Worm (Caenorhabditis elegans) whole organism, L4 larva: Measurements from ENCODE around the gene ZC204.14.
"Not testable (repeated sequence)": the region's sequence is repeated elsewhere in the genome, so short reads cannot be mapped to it uniquely, and the experiment has no call there.

Experiments
- D1046.2 ChIP-seq: fragments of 200-800 bp; sonication (Bioruptor generic); IDR thresholded peaks from 2 replicates; pipeline ENCODE4 v1.3.6; 2022; ENCODE audit warnings: missing genetic modification characterization, missing compliant biosample characterization
- F26F4.8 ChIP-seq: fragments of 200-800 bp; sonication (Bioruptor generic); conservative IDR thresholded peaks from 2 replicates; pipeline ENCODE4 v1.3.6; 2022; ENCODE audit warnings: missing genetic modification characterization, missing compliant biosample characterization
- F49E8.2 ChIP-seq: sonication (generic microtip); optimal IDR thresholded peaks from 2 replicates; lab custom pipeline; 2016; ENCODE audit warnings: missing compliant biosample characterization, mild to moderate bottlenecking, missing genetic modification characterization, borderline replicate concordance
- T20F7.1 ChIP-seq: fragments of 200-800 bp; sonication (Bioruptor generic); optimal IDR thresholded peaks from 2 replicates; lab custom pipeline; 2018; ENCODE audit warnings: mild to moderate bottlenecking, missing genetic modification characterization, missing compliant biosample characterization
- T26A8.4 ChIP-seq: fragments of 200-800 bp; sonication (Bioruptor generic); IDR thresholded peaks from 2 replicates; pipeline ENCODE4 v1.3.6; 2022; ENCODE audit warnings: missing genetic modification characterization, missing compliant biosample characterization
- Y48G9A.11 ChIP-seq: fragments of 200-800 bp; sonication (Bioruptor generic); IDR thresholded peaks from 2 replicates; pipeline ENCODE4 v1.3.6; 2022; ENCODE audit warnings: missing genetic modification reagents, missing genetic modification characterization, missing compliant biosample characterization
- Y5F2A.4 ChIP-seq: fragments of 200-800 bp; sonication (Bioruptor generic); optimal IDR thresholded peaks from 2 replicates; lab custom pipeline; 2018; ENCODE audit warnings: mild to moderate bottlenecking, missing genetic modification characterization, missing compliant biosample characterization
- aha-1 ChIP-seq: fragments of 150-350 bp; peaks from one replicate; lab custom pipeline; 2014; ENCODE audit warnings: missing biosample characterization, missing genetic modification characterization
- aly-2 ChIP-seq: sonication (generic microtip); optimal IDR thresholded peaks from 2 replicates; lab custom pipeline; 2018; ENCODE audit warnings: missing biosample characterization, missing genetic modification characterization
- ama-1 ChIP-seq: fragments of 150-350 bp; optimal IDR thresholded peaks from 2 replicates; lab custom pipeline; 2014; ENCODE audit warnings: inconsistent platforms, mixed read lengths
- ceh-62 ChIP-seq: sonication (generic microtip); optimal IDR thresholded peaks from 2 replicates; lab custom pipeline; 2017; ENCODE audit warnings: missing biosample characterization, missing genetic modification characterization
- dve-1 ChIP-seq: sonication (generic microtip); optimal IDR thresholded peaks from 2 replicates; lab custom pipeline; 2017; ENCODE audit warnings: antibody characterized with exemption, mild to moderate bottlenecking, missing genetic modification characterization, missing compliant biosample characterization; ENCODE audit not compliant: insufficient read depth
- egl-43 ChIP-seq: fragments of 200-800 bp; sonication (Bioruptor generic); IDR thresholded peaks from 2 replicates; pipeline ENCODE4 v1.3.6; 2022; ENCODE audit warnings: missing genetic modification reagents, missing genetic modification characterization, missing compliant biosample characterization
- fos-1 ChIP-seq: fragments of 150-350 bp; optimal IDR thresholded peaks from 2 replicates; lab custom pipeline; 2014; ENCODE audit warnings: missing biosample characterization, missing genetic modification characterization
- hif-1 ChIP-seq, 2 experiments: sonication (generic microtip); optimal IDR thresholded peaks; 2 replicates each; lab custom pipeline; 2016 to 2017; ENCODE audit warnings: missing compliant biosample characterization in 2 of 2, missing genetic modification characterization in 2 of 2, missing genetic modification reagents in 2 of 2, missing genotype in 2 of 2, mild to moderate bottlenecking in 1 of 2
- jun-1 ChIP-seq: fragments of 150-350 bp; optimal IDR thresholded peaks from 2 replicates; lab custom pipeline; 2014; ENCODE audit warnings: missing biosample characterization, missing genetic modification reagents, missing genetic modification characterization
- lin-29 ChIP-seq: fragments of 200-800 bp; sonication (Bioruptor generic); IDR thresholded peaks from 2 replicates; pipeline ENCODE4 v1.3.6; 2022; ENCODE audit warnings: missing genetic modification reagents, missing genetic modification characterization, missing compliant biosample characterization
- lin-38 ChIP-seq: fragments of 200-800 bp; sonication (Bioruptor generic); IDR thresholded peaks from 2 replicates; pipeline ENCODE4 v1.3.6; 2022; ENCODE audit warnings: missing genetic modification reagents, missing genetic modification characterization, missing compliant biosample characterization
- lir-3 ChIP-seq: sonication (generic microtip); optimal IDR thresholded peaks from 2 replicates; lab custom pipeline; 2016; ENCODE audit warnings: mild to moderate bottlenecking, missing genetic modification characterization, missing compliant biosample characterization
- mdl-1 ChIP-seq, 2 experiments: fragments of 150-350 bp in 1 of 2; sonication (generic microtip) in 1 of 2; optimal IDR thresholded peaks; 2 replicates each; lab custom pipeline; 2014 to 2017; ENCODE audit warnings: missing biosample characterization in 2 of 2, missing genetic modification characterization in 2 of 2
- mdt-29 ChIP-seq: fragments of 200-800 bp; sonication (Bioruptor generic); IDR thresholded peaks from 2 replicates; pipeline ENCODE4 v1.3.6; 2022; ENCODE audit warnings: missing genetic modification reagents, missing genetic modification characterization, missing compliant biosample characterization
- mxl-3 ChIP-seq: fragments of 200-800 bp; sonication (Bioruptor generic); optimal IDR thresholded peaks from 2 replicates; lab custom pipeline; 2018; ENCODE audit warnings: mild to moderate bottlenecking, missing genetic modification characterization, missing compliant biosample characterization
- nhr-10 ChIP-seq: fragments of 150-350 bp; optimal IDR thresholded peaks from 2 replicates; lab custom pipeline; 2014; ENCODE audit warnings: missing biosample characterization, missing genetic modification characterization
- nhr-102 ChIP-seq: sonication (generic microtip); optimal IDR thresholded peaks from 2 replicates; lab custom pipeline; 2016; ENCODE audit warnings: mild to moderate bottlenecking, missing genetic modification characterization, moderate library complexity, missing compliant biosample characterization
- nhr-111 ChIP-seq: fragments of 200-800 bp; sonication (Bioruptor generic); optimal IDR thresholded peaks from 2 replicates; lab custom pipeline; 2018; ENCODE audit warnings: mild to moderate bottlenecking, missing genetic modification characterization, missing compliant biosample characterization
- nhr-28 ChIP-seq: fragments of 150-350 bp; optimal IDR thresholded peaks from 2 replicates; lab custom pipeline; 2014; ENCODE audit warnings: missing biosample characterization, missing genetic modification characterization
- nhr-41 ChIP-seq: fragments of 200-800 bp; sonication (Bioruptor generic); IDR thresholded peaks from 2 replicates; pipeline ENCODE4 v1.3.6; 2022; ENCODE audit warnings: missing genetic modification reagents, missing genetic modification characterization, missing compliant biosample characterization
- nhr-42 ChIP-seq: fragments of 200-800 bp; sonication (Bioruptor generic); IDR thresholded peaks from 2 replicates; pipeline ENCODE4 v1.3.6; 2022; ENCODE audit warnings: missing genetic modification characterization, missing compliant biosample characterization
- nhr-76 ChIP-seq: fragments of 150-350 bp; optimal IDR thresholded peaks from 2 replicates; lab custom pipeline; 2014; ENCODE audit warnings: missing biosample characterization, missing genetic modification characterization
- pqm-1 ChIP-seq: sonication (generic microtip); optimal IDR thresholded peaks from 2 replicates; lab custom pipeline; 2017; ENCODE audit warnings: missing biosample characterization, missing genetic modification characterization
- snpc-1.2 ChIP-seq: fragments of 200-800 bp; sonication (Bioruptor generic); IDR thresholded peaks from 2 replicates; pipeline ENCODE4 v1.3.6; 2022; ENCODE audit warnings: missing genetic modification reagents, missing genetic modification characterization, missing compliant biosample characterization
- unc-130 ChIP-seq: sonication (generic microtip); optimal IDR thresholded peaks from 2 replicates; lab custom pipeline; 2016; ENCODE audit warnings: missing genetic modification reagents, missing genetic modification characterization, missing compliant biosample characterization
- unc-39 ChIP-seq: sonication (generic microtip); optimal IDR thresholded peaks from 2 replicates; lab custom pipeline; 2017; ENCODE audit warnings: missing biosample characterization, missing genetic modification characterization
- unc-62 ChIP-seq, 3 experiments: fragments of 150-350 bp in 1 of 3; sonication (generic microtip); optimal IDR thresholded peaks in 2 of 3; peaks in 1 of 3; 1 replicate in 1 of 3; 2 replicates in 2 of 3; lab custom pipeline; 2014 to 2017; ENCODE audit warnings: missing biosample characterization in 3 of 3, missing genetic modification characterization in 3 of 3, missing genetic modification reagents in 3 of 3, missing genotype in 1 of 3
- zip-2 ChIP-seq: fragments of 150-350 bp; optimal IDR thresholded peaks from 2 replicates; lab custom pipeline; 2014; ENCODE audit warnings: missing biosample characterization, missing genetic modification characterization

The ZC204.14 gene

DNA sequence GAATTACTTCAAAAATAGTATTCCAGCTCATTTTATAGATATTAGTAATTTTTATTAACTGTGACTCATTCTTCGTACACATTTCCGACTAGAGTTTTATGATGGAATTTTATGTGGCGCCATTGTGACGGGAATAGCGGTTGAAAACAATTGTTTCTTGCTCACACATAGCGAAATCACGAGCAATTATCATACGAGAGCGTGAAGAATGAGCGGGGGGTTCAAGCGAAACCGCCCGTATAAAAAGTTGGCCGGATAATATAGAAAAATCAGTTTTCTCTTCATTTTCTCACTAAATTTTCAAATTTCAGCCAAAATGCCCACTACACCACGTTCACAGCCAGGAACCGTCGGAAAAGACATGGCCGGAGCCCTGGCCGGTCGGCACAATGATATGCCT is 29.3 kb downstream of the ZC204.14 start, which contains the start of gene C08E3.1:
Gene C08E3.1, plus strand, starts transcription at position 301 of the 400 bp plus-strand sequence.
- not testable (repeated sequence) for TF ChIP-seq F26F4.8 (GFP tag; lab: Robert Waterston, UW); mdl-1 (tag; optimal IDR thresholded peaks at IDR 0.05; lab: Kevin White, UChicago); D1046.2 (GFP tag; lab: Robert Waterston, UW)
- TF ChIP-seq, all 104 proteins: peak for 0; not testable (repeated sequence) for 104

DNA sequence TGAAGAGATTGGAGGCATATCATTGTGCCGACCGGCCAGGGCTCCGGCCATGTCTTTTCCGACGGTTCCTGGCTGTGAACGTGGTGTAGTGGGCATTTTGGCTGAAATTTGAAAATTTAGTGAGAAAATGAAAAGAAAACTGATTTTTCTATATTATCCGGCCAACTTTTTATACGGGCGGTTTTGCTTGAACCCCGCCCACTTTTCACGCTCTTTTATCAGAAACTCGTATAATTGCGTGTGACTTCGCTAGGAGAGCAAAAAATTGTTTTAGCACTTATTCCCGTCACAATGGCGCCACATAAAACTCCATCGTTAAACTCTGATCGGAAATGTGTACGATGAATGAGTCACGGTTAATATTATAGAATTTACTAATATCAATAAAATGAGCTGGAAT is 30.5 kb downstream of the ZC204.14 start, which contains the start of gene C08E3.13:
Gene C08E3.13, minus strand, starts transcription at position 101 of the 400 bp plus-strand sequence.
- not testable (repeated sequence) for TF ChIP-seq pqm-1 (tag; lab: Kevin White, UChicago); T20F7.1 (GFP tag; lab: Kevin White, UChicago); nhr-10

DNA sequence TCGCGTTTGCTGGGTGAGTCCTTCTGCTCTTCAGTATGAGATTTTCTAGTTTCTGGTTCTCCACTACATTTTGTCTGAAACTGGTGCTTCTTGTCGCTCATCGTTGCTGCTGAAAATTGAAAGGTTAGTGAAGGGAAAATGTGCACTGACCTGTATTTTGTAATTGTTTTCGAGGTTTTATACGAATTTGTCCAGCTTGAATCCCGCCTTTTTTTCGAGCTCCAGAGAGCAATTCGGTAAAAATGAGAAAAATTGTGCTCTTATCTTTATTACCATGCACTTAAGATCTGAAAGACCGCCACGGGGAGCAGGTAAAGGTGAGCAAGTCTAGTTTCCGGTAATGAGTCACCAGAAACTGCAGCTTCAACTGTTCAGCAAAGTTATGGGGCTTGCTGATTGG is 35.0 kb downstream of the ZC204.14 start, which contains the start of gene C08E3.15:
Gene C08E3.15, minus strand, starts transcription at position 101 of the 400 bp plus-strand sequence.
- not testable (repeated sequence) for TF ChIP-seq T26A8.4 (GFP tag; lab: Robert Waterston, UW); pqm-1 (tag; lab: Kevin White, UChicago); mdt-29

DNA sequence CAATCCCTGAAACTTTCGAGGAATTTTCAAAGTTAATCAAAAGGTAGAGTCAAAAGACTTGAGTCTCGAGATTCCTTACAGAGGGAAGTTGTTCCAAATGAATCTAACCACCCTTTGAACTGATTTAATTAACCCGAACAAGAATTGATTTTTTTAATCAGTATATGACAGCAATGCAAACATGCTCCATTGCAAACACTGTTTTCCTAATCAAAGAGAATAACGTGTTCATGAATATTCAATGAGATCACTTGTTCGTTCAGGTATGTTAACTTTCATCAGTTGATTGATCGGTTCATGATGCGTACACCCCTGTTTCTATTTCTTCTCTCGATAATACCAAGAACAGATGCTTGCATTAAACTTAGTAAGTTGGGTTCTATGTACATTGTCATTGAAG is 37.1 kb downstream of the ZC204.14 start, which contains the start of gene C08E3.14:
Gene C08E3.14, plus strand, starts transcription at position 301 of the 400 bp plus-strand sequence.
- TF ChIP-seq aha-1 (tag; lab: Kevin White, UChicago) (no peak), jun-1 (tag; lab: Kevin White, UChicago) (no peak), ama-1 (no peak), dve-1 (tag; lab: Kevin White, UChicago) (no peak), nhr-111 (GFP tag; lab: Kevin White, UChicago) (no peak), nhr-41 (GFP tag; lab: Robert Waterston, UW) (no peak), Y48G9A.11 (GFP tag; lab: Robert Waterston, UW) (no peak), F49E8.2 (tag; lab: Kevin White, UChicago) (no peak), nhr-42 (GFP tag; lab: Robert Waterston, UW) (no peak)

DNA sequence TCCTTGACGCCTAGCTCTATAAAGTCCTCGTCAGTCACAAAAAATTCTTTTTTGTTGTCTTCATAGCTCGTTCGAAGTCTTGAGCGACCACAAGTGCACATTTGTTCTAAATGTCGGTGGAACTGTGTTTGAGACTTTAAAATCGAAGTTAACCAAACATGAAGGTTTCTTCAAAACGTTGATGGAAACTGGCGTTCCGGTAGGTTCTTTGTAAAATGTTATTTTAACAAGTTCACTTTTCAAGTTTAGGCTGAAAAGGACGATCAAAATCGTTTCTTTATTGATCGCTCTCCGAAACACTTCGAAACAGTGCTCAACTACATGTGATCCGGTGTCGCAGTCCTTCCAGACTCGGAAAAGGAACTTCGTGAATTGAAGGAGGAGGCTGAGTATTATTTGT is 38.2 kb downstream of the ZC204.14 start, which contains the start of gene fbxa-160:
Gene fbxa-160, minus strand, starts transcription at position 101 of the 400 bp plus-strand sequence.
- TF ChIP-seq nhr-76 (tag; lab: Kevin White, UChicago), result no peak
- TF ChIP-seq unc-130 (GFP tag; lab: Kevin White, UChicago), result no peak
- no peak for TF ChIP-seq hif-1 (tag; optimal IDR thresholded peaks at IDR 0.05; lab: Kevin White, UChicago)
- TF ChIP-seq nhr-111 (GFP tag; lab: Kevin White, UChicago), result no peak
- TF ChIP-seq ceh-62 (tag; lab: Kevin White, UChicago), result no peak
- no peak for TF ChIP-seq lin-29 (GFP tag; lab: Robert Waterston, UW)
- TF ChIP-seq zip-2 (tag; lab: Kevin White, UChicago), result no peak
- TF ChIP-seq egl-43, result no peak
- TF ChIP-seq lin-38 (GFP tag; lab: Robert Waterston, UW), result no peak
- no peak for TF ChIP-seq aly-2 (tag; lab: Kevin White, UChicago)
- no peak for TF ChIP-seq unc-39
- no peak for TF ChIP-seq Y5F2A.4 (GFP tag; lab: Kevin White, UChicago)
- no peak for TF ChIP-seq lir-3 (tag; lab: Kevin White, UChicago)
- TF ChIP-seq snpc-1.2 (GFP tag; lab: Robert Waterston, UW), result no peak
- TF ChIP-seq fos-1 (tag; lab: Kevin White, UChicago), result no peak

DNA sequence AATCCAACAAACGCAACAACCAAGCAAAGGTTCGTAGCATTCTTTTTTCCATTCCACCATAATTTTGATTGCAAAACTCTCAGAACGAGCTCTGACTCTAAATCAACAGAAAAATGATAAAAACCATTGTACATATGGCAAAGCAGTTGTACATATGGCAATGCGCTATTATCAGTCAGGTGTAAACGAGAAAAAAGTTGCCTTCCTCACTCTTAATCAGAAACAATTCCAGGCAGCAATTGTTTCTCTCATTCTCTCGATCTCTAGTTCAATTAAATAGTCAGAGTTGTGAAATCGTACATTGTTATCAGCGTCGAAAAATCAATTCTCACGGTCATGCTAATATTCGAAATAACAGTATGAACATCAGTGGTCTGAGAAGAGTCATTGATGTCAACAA is 41.0 kb downstream of the ZC204.14 start:
- TF ChIP-seq mxl-3 (peak; percentile 15), nhr-28 (peak; percentile 45), unc-62 (GFP tag; optimal IDR thresholded peaks at IDR 0.05 in 1 of 2; lab: Kevin White, UChicago) (peak in 1 of 2 experiments; percentile 71), unc-62 (tag; optimal IDR thresholded peaks at IDR 0.05; lab: Kevin White, UChicago) (no peak), nhr-102 (tag; lab: Kevin White, UChicago) (no peak), pqm-1 (tag; lab: Kevin White, UChicago) (peak; percentile 95)
- TF ChIP-seq, all 104 proteins: peak for 4
